Fruit fly (Drosophila melanogaster): ENCODE results near the gene ab.

Gene ab

DNA sequence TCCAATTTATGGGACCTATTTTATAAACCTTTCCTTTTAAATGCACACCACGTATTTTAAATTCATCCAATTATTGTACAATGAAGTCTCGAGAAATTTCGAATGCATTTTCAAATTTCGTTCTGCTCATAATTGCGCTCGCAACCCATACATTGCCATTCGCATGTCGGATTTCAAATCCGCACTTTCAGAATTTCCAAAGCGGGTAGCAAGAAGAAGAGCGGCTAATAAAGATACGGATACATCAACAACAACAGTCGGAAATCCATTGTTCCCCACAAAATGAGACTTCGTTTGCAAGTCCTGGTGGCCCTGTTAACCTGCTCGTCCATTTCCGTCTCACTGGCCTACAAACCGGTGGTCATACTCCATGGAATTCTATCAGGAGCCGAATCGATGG, 69.6 kb downstream of the ab start, which contains the start of gene Ppt2:
Gene Ppt2, plus strand, starts transcription at position 209 of the 400 bp plus-strand sequence.
- TF ChIP-seq dmrt93B (GFP tag; optimal IDR thresholded peaks at IDR 0.05) (no peak), Rel (GFP tag; optimal IDR thresholded peaks at IDR 0.05) (no peak), Rel (tag; optimal IDR thresholded peaks at IDR 0.05) (peak; percentile 47), sage (GFP tag; optimal IDR thresholded peaks at IDR 0.05) (no peak), CG9705 (GFP tag; optimal IDR thresholded peaks at IDR 0.05) (no peak), Myc (optimal IDR thresholded peaks at IDR 0.05) (peak; percentile 42), Dif (GFP tag; optimal IDR thresholded peaks at IDR 0.05; ENCODE audit: partially characterized antibody) (no peak), usp (GFP tag; optimal IDR thresholded peaks at IDR 0.05) (no peak), h (GFP tag; optimal IDR thresholded peaks at IDR 0.05) (no peak), dsf (GFP tag; optimal IDR thresholded peaks at IDR 0.05; ENCODE audit: borderline replicate concordance) (no peak), Hr78 (GFP tag; optimal IDR thresholded peaks at IDR 0.05) (no peak), Mio (GFP tag; optimal IDR thresholded peaks at IDR 0.05) (no peak), woc (GFP tag; optimal IDR thresholded peaks at IDR 0.05) (no peak), Vsx2 (GFP tag; optimal IDR thresholded peaks at IDR 0.05; ENCODE audit: partially characterized antibody) (peak; percentile 99), foxo (GFP tag; optimal IDR thresholded peaks at IDR 0.05) (no peak), Sp1 (GFP tag; optimal IDR thresholded peaks at IDR 0.05) (no peak), OdsH (GFP tag; optimal IDR thresholded peaks at IDR 0.05) (no peak), lola (GFP tag; optimal IDR thresholded peaks at IDR 0.05) (no peak), CG32264 (GFP tag; optimal IDR thresholded peaks at IDR 0.05) (no peak), jim (GFP tag; optimal IDR thresholded peaks at IDR 0.05) (no peak)

DNA sequence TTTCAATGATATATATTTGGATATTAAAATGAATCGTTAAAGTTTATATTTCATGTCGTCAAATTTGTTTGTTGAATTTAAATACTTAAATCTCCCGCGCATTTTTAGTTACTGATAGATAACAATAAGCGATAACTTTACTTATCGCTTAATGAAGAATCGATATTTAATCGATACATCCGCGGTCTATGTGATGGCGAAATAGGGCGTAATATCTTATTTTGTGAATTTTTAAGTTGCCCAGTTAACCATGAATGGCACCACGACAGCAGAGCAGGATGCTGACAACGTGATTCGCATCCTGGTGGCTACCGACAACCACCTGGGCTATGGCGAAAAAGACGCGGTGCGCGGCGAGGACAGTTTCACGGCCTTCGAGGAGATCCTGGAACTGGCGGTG, 71.5 kb downstream of the ab start, which contains the start of gene mre11:
Gene mre11, plus strand, starts transcription at position 161 of the 400 bp plus-strand sequence.
- TF ChIP-seq Hr83 (GFP tag; optimal IDR thresholded peaks at IDR 0.05; ENCODE audit: poor library complexity, severe bottlenecking) (no peak), GATAd (GFP tag; optimal IDR thresholded peaks at IDR 0.05) (no peak), psq (GFP tag; optimal IDR thresholded peaks at IDR 0.05) (no peak), jim (GFP tag; optimal IDR thresholded peaks at IDR 0.05) (no peak)

DNA sequence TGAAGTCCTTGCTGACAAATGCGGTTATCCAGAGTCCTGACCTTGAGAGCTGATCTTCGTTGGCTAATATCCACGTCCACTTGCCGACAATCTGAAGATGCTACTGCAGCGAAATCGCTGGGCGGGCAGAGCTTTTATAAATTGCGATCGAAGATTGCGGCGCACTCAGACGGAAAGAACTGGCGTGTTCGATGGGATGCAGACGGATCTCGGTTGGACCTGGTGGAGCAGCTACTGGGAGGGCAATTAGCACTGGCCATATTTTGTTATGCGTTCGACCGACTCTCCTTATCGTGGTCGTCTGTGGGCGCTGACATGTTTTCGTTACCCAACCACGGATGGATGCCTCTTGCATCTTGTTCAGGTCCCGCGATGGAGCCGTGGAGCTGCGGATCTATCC, 75.1 kb downstream of the ab start, which contains the start of gene Osi21:
Gene Osi21, minus strand, starts transcription at position 101 of the 400 bp plus-strand sequence.
- TF ChIP-seq Hr78 (GFP tag; optimal IDR thresholded peaks at IDR 0.05) (no peak), jim (GFP tag; optimal IDR thresholded peaks at IDR 0.05) (no peak), GATAd (GFP tag; optimal IDR thresholded peaks at IDR 0.05) (no peak), usp (GFP tag; optimal IDR thresholded peaks at IDR 0.05) (no peak), Hnf4 (GFP tag; optimal IDR thresholded peaks at IDR 0.05) (no peak), woc (GFP tag; optimal IDR thresholded peaks at IDR 0.05) (no peak), rgr (GFP tag; optimal IDR thresholded peaks at IDR 0.05) (no peak), dl (GFP tag; optimal IDR thresholded peaks at IDR 0.05; ENCODE audit: insufficient read depth in 1 of 2, partially characterized antibody in 2 of 2) (no peak), N (GFP tag; optimal IDR thresholded peaks at IDR 0.05) (no peak), br (GFP tag; optimal IDR thresholded peaks at IDR 0.05) (no peak), OdsH (GFP tag; optimal IDR thresholded peaks at IDR 0.05) (no peak), fru (GFP tag; optimal IDR thresholded peaks at IDR 0.05) (no peak), Abd-B (GFP tag; optimal IDR thresholded peaks at IDR 0.05) (no peak), Rel (GFP tag; optimal IDR thresholded peaks at IDR 0.05) (no peak), Rel (tag; optimal IDR thresholded peaks at IDR 0.05) (no peak), CrebA (GFP tag; optimal IDR thresholded peaks at IDR 0.05; ENCODE audit: borderline replicate concordance) (no peak), Sp1 (GFP tag; optimal IDR thresholded peaks at IDR 0.05) (no peak), Jra (GFP tag; optimal IDR thresholded peaks at IDR 0.05) (no peak), Hr83 (GFP tag; optimal IDR thresholded peaks at IDR 0.05; ENCODE audit: poor library complexity, severe bottlenecking) (no peak), CG9705 (GFP tag; optimal IDR thresholded peaks at IDR 0.05) (no peak), Vsx2 (GFP tag; optimal IDR thresholded peaks at IDR 0.05; ENCODE audit: partially characterized antibody) (no peak)

DNA sequence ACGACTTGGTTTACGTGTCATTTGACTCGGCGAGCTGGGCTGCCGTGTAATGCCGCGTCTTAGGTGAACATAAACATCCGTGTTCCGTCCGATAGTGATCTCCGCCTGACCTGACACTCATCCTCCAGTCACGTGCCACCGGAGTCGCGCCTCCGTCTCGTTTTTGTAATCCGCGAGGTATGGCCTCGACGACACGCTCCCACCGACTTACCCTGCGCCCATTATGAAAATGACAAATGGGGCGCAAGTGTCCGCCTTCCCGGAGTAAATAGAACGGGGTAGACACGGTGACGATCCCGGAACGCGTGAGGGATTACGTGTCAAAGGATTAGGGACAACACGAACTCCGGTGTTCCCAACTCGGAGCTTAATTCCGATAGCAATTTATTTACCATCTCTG, 85.3 kb downstream of the ab start:
- TF ChIP-seq brk (GFP tag; optimal IDR thresholded peaks at IDR 0.05): no peak
- TF ChIP-seq CG32264 (GFP tag; optimal IDR thresholded peaks at IDR 0.05): no peak
- TF ChIP-seq sage (GFP tag; optimal IDR thresholded peaks at IDR 0.05): no peak
- TF ChIP-seq Rel (GFP tag; optimal IDR thresholded peaks at IDR 0.05): no peak
- TF ChIP-seq Rel (tag; optimal IDR thresholded peaks at IDR 0.05): no peak
- TF ChIP-seq jim (GFP tag; optimal IDR thresholded peaks at IDR 0.05): no peak
- no peak for TF ChIP-seq CrebA (GFP tag; optimal IDR thresholded peaks at IDR 0.05; ENCODE audit: borderline replicate concordance)
- TF ChIP-seq h (GFP tag; optimal IDR thresholded peaks at IDR 0.05): no peak
- TF ChIP-seq usp (GFP tag; optimal IDR thresholded peaks at IDR 0.05): no peak
